Fruit fly (Drosophila melanogaster): Measurements from ENCODE around the gene Parg.

DNA sequence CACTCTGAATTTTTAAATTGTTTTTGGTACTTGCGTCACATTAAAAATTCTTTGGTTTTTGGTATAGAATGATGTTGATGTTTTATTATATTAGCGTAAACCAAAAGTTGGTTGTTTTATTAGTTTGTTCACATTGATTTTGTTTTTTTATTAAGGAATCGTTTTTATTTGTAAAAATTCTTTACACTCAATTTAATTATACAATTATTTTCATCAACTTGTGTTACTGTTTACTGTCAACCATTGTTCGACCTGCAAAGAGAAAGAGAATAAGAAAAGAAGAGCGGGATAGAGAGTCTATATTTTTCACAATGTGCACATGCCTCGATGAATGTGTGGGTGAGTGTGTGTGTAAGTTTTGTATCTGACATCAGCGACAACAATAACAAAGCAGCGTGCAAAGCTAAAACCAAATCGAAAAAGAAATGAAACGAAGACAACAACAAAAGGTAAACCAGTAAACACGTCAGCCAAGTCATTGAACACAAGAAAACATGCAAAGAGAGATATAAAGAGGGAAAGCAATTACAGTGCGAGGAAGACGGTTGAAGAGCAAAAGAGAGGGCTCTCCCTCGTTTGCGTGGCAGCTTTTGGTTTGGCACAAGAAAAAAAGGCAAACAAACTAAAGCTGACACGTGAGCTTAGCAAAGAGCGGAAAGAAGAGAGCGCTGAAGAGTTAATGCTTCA is 5.3 kb upstream of the Parg start:
- TF ChIP-seq psq (optimal IDR thresholded peaks at IDR 0.05) = no peak
- TF ChIP-seq insv (optimal IDR thresholded peaks at IDR 0.05) = no peak
